Fruit fly (Drosophila melanogaster): ENCODE data around the gene CG7518.

The CG7518 gene

dm6 chr3R:13014168-13014881, 16.4 kb downstream of the CG7518 start:
- TF ChIP-seq brk (GFP tag; optimal IDR thresholded peaks at IDR 0.05) = no peak
- TF ChIP-seq fru (GFP tag; optimal IDR thresholded peaks at IDR 0.05) = no peak
- TF ChIP-seq Dif (GFP tag; optimal IDR thresholded peaks at IDR 0.05; ENCODE audit: partially characterized antibody) = no peak
- no peak for TF ChIP-seq dl (GFP tag; optimal IDR thresholded peaks at IDR 0.05; ENCODE audit: insufficient read depth in 1 of 2, partially characterized antibody in 2 of 2)
- TF ChIP-seq tai (GFP tag; optimal IDR thresholded peaks at IDR 0.05) = no peak
- no peak for TF ChIP-seq Hr78 (GFP tag; optimal IDR thresholded peaks at IDR 0.05)
- no peak for TF ChIP-seq Hr83 (GFP tag; optimal IDR thresholded peaks at IDR 0.05; ENCODE audit: poor library complexity, severe bottlenecking)
- no peak for TF ChIP-seq dmrt93B (GFP tag; optimal IDR thresholded peaks at IDR 0.05)
- no peak for TF ChIP-seq foxo (GFP tag; optimal IDR thresholded peaks at IDR 0.05)
- no peak for TF ChIP-seq usp (GFP tag; optimal IDR thresholded peaks at IDR 0.05)
- TF ChIP-seq CrebA (GFP tag; optimal IDR thresholded peaks at IDR 0.05; ENCODE audit: borderline replicate concordance) = no peak
- no peak for TF ChIP-seq sage (GFP tag; optimal IDR thresholded peaks at IDR 0.05)
- no peak for TF ChIP-seq Dfd (GFP tag; optimal IDR thresholded peaks at IDR 0.05)
- no peak for TF ChIP-seq HLH106 (tag; optimal IDR thresholded peaks at IDR 0.05)
- TF ChIP-seq lola (GFP tag; optimal IDR thresholded peaks at IDR 0.05) = no peak
- TF ChIP-seq sv (GFP tag; optimal IDR thresholded peaks at IDR 0.05) = no peak

dm6 chr3R:13015402-13015801, 17.5 kb downstream of the CG7518 start:
- TF ChIP-seq foxo (GFP tag; optimal IDR thresholded peaks at IDR 0.05) (no peak), tai (GFP tag; optimal IDR thresholded peaks at IDR 0.05) (no peak), HLH106 (tag; optimal IDR thresholded peaks at IDR 0.05) (no peak), dsf (GFP tag; optimal IDR thresholded peaks at IDR 0.05; ENCODE audit: borderline replicate concordance) (no peak), Abd-B (GFP tag; optimal IDR thresholded peaks at IDR 0.05) (no peak), CG9705 (GFP tag; optimal IDR thresholded peaks at IDR 0.05) (no peak)

dm6 chr3R:13015811-13016766, 18.2 kb downstream of the CG7518 start:
- TF ChIP-seq dsf (GFP tag; optimal IDR thresholded peaks at IDR 0.05; ENCODE audit: borderline replicate concordance) (no peak), fru (GFP tag; optimal IDR thresholded peaks at IDR 0.05) (peak; percentile 62), ey (GFP tag; optimal IDR thresholded peaks at IDR 0.05) (peak; percentile 21), foxo (GFP tag; optimal IDR thresholded peaks at IDR 0.05) (peak; percentile 22 to 72), tai (GFP tag; optimal IDR thresholded peaks at IDR 0.05) (peak; percentile 9), lola (GFP tag; optimal IDR thresholded peaks at IDR 0.05) (no peak), sv (GFP tag; optimal IDR thresholded peaks at IDR 0.05) (no peak), h (GFP tag; optimal IDR thresholded peaks at IDR 0.05) (peak; percentile 42), CG32264 (GFP tag; optimal IDR thresholded peaks at IDR 0.05) (peak; percentile 9), dmrt93B (GFP tag; optimal IDR thresholded peaks at IDR 0.05) (no peak), Jra (GFP tag; optimal IDR thresholded peaks at IDR 0.05) (peak; percentile 25), Mio (GFP tag; optimal IDR thresholded peaks at IDR 0.05) (no peak), Myc (optimal IDR thresholded peaks at IDR 0.05) (peak; percentile 96), Hnf4 (GFP tag; optimal IDR thresholded peaks at IDR 0.05) (peak; percentile 16), psq (GFP tag; optimal IDR thresholded peaks at IDR 0.05) (peak; percentile 69), brk (GFP tag; optimal IDR thresholded peaks at IDR 0.05) (peak; percentile 56), woc (GFP tag; optimal IDR thresholded peaks at IDR 0.05) (peak; percentile 87), usp (GFP tag; optimal IDR thresholded peaks at IDR 0.05) (no peak), sage (GFP tag; optimal IDR thresholded peaks at IDR 0.05) (peak; percentile 46), br (GFP tag; optimal IDR thresholded peaks at IDR 0.05) (peak; percentile 36), CrebA (GFP tag; optimal IDR thresholded peaks at IDR 0.05; ENCODE audit: borderline replicate concordance) (no peak), OdsH (GFP tag; optimal IDR thresholded peaks at IDR 0.05) (peak; percentile 11), jim (GFP tag; optimal IDR thresholded peaks at IDR 0.05) (peak; percentile 21), Hr83 (GFP tag; optimal IDR thresholded peaks at IDR 0.05; ENCODE audit: poor library complexity, severe bottlenecking) (peak; percentile 65), HLH106 (tag; optimal IDR thresholded peaks at IDR 0.05) (peak; percentile 4), Rel (GFP tag; optimal IDR thresholded peaks at IDR 0.05) (peak; percentile 87), Rel (tag; optimal IDR thresholded peaks at IDR 0.05) (peak; percentile 73), Dif (GFP tag; optimal IDR thresholded peaks at IDR 0.05; ENCODE audit: partially characterized antibody) (peak; percentile 68), dl (GFP tag; optimal IDR thresholded peaks at IDR 0.05; ENCODE audit: insufficient read depth in 1 of 2, partially characterized antibody in 2 of 2) (peak; percentile 60 to 71)
